Worm (Caenorhabditis elegans) whole organism, L4 larva: Measurements from ENCODE around the gene H06I04.6.

Source experiments
- D1046.2 ChIP-seq: fragments of 200-800 bp; sonication (Bioruptor generic); IDR thresholded peaks from 2 replicates; pipeline ENCODE4 v1.3.6; 2022; ENCODE audit warnings: missing genetic modification characterization, missing compliant biosample characterization
- F26F4.8 ChIP-seq: fragments of 200-800 bp; sonication (Bioruptor generic); conservative IDR thresholded peaks from 2 replicates; pipeline ENCODE4 v1.3.6; 2022; ENCODE audit warnings: missing genetic modification characterization, missing compliant biosample characterization
- F44E2.7 ChIP-seq: fragments of 200-800 bp; sonication (Bioruptor generic); IDR thresholded peaks from 2 replicates; pipeline ENCODE4 v2.1.2; 2022; ENCODE audit warnings: missing genetic modification characterization, missing compliant biosample characterization
- Y5F2A.4 ChIP-seq: fragments of 200-800 bp; sonication (Bioruptor generic); optimal IDR thresholded peaks from 2 replicates; lab custom pipeline; 2018; ENCODE audit warnings: mild to moderate bottlenecking, missing genetic modification characterization, missing compliant biosample characterization
- Y75B8A.6 ChIP-seq: fragments of 200-800 bp; sonication (Bioruptor generic); IDR thresholded peaks from 2 replicates; pipeline ENCODE4 v1.3.6; 2022; ENCODE audit warnings: missing genetic modification reagents, missing genetic modification characterization, missing compliant biosample characterization
- aha-1 ChIP-seq: fragments of 150-350 bp; peaks from one replicate; lab custom pipeline; 2014; ENCODE audit warnings: missing biosample characterization, missing genetic modification characterization
- aly-2 ChIP-seq: sonication (generic microtip); optimal IDR thresholded peaks from 2 replicates; lab custom pipeline; 2018; ENCODE audit warnings: missing biosample characterization, missing genetic modification characterization
- ama-1 ChIP-seq: fragments of 150-350 bp; optimal IDR thresholded peaks from 2 replicates; lab custom pipeline; 2014; ENCODE audit warnings: inconsistent platforms, mixed read lengths
- attf-4 ChIP-seq: sonication (generic microtip); optimal IDR thresholded peaks from 3 replicates; lab custom pipeline; 2017; ENCODE audit warnings: missing biosample characterization, missing genetic modification characterization
- ceh-44 ChIP-seq: fragments of 200-800 bp; sonication (Bioruptor generic); IDR thresholded peaks from 2 replicates; pipeline ENCODE4 v1.3.6; 2022; ENCODE audit warnings: missing genetic modification reagents, missing genetic modification characterization, missing compliant biosample characterization
- cey-2 ChIP-seq: sonication (generic microtip); optimal IDR thresholded peaks from 3 replicates; lab custom pipeline; 2017; ENCODE audit warnings: missing genetic modification characterization, mild to moderate bottlenecking, missing compliant biosample characterization, antibody characterized with exemption, borderline replicate concordance; ENCODE audit not compliant: insufficient read depth
- daf-16 ChIP-seq, 3 experiments: sonication (generic microtip); optimal IDR thresholded peaks; 2 replicates each; lab custom pipeline; 2016 to 2017; ENCODE audit warnings: missing genetic modification characterization in 3 of 3, missing genetic modification reagents in 3 of 3, mild to moderate bottlenecking in 2 of 3, missing compliant biosample characterization in 2 of 3, missing biosample characterization in 1 of 3, moderate library complexity in 1 of 3
- dmd-6 ChIP-seq: fragments of 200-800 bp; sonication (Bioruptor generic); IDR thresholded peaks from 2 replicates; pipeline ENCODE4 v1.3.6; 2022; ENCODE audit warnings: missing genetic modification reagents, missing genetic modification characterization, missing compliant biosample characterization
- dmd-9 ChIP-seq: fragments of 200-800 bp; sonication (Bioruptor generic); IDR thresholded peaks from 2 replicates; pipeline ENCODE4 v1.3.6; 2022; ENCODE audit warnings: missing genetic modification reagents, missing genetic modification characterization, missing compliant biosample characterization
- fkh-10 ChIP-seq: fragments of 150-350 bp; optimal IDR thresholded peaks from 2 replicates; lab custom pipeline; 2014; ENCODE audit warnings: missing biosample characterization, missing genetic modification reagents, missing genetic modification characterization
- fos-1 ChIP-seq: fragments of 150-350 bp; optimal IDR thresholded peaks from 2 replicates; lab custom pipeline; 2014; ENCODE audit warnings: missing biosample characterization, missing genetic modification characterization
- gei-8 ChIP-seq: fragments of 200-800 bp; sonication (Bioruptor generic); optimal IDR thresholded peaks from 2 replicates; lab custom pipeline; 2018; ENCODE audit warnings: mild to moderate bottlenecking, missing genetic modification characterization, missing compliant biosample characterization
- hif-1 ChIP-seq, 2 experiments: sonication (generic microtip); optimal IDR thresholded peaks; 2 replicates each; lab custom pipeline; 2016 to 2017; ENCODE audit warnings: missing compliant biosample characterization in 2 of 2, missing genetic modification characterization in 2 of 2, missing genetic modification reagents in 2 of 2, missing genotype in 2 of 2, mild to moderate bottlenecking in 1 of 2
- lim-7 ChIP-seq: fragments of 200-800 bp; sonication (Bioruptor generic); IDR thresholded peaks from 2 replicates; pipeline ENCODE4 v1.3.6; 2022; ENCODE audit warnings: missing genetic modification characterization, missing compliant biosample characterization
- lin-1 ChIP-seq: fragments of 200-800 bp; sonication (Bioruptor generic); IDR thresholded peaks from 2 replicates; pipeline ENCODE4 v1.3.6; 2022; ENCODE audit warnings: missing genetic modification reagents, missing genetic modification characterization, missing compliant biosample characterization
- lin-13 ChIP-seq: fragments of 150-350 bp; optimal IDR thresholded peaks from 2 replicates; lab custom pipeline; 2014; ENCODE audit warnings: missing biosample characterization, missing genetic modification reagents, missing genetic modification characterization
- lin-15B ChIP-seq: fragments of 150-350 bp; sonication (generic microtip); optimal IDR thresholded peaks from 3 replicates; lab custom pipeline; 2014; ENCODE audit warnings: missing biosample characterization, missing genetic modification characterization
- lin-38 ChIP-seq: fragments of 200-800 bp; sonication (Bioruptor generic); IDR thresholded peaks from 2 replicates; pipeline ENCODE4 v1.3.6; 2022; ENCODE audit warnings: missing genetic modification reagents, missing genetic modification characterization, missing compliant biosample characterization
- lir-3 ChIP-seq: sonication (generic microtip); optimal IDR thresholded peaks from 2 replicates; lab custom pipeline; 2016; ENCODE audit warnings: mild to moderate bottlenecking, missing genetic modification characterization, missing compliant biosample characterization
- lsy-2 ChIP-seq, 2 experiments: fragments of 150-350 bp in 1 of 2; sonication (generic microtip) in 1 of 2; optimal IDR thresholded peaks; 2 replicates each; lab custom pipeline; 2014 to 2017; ENCODE audit warnings: missing biosample characterization in 2 of 2, missing genetic modification characterization in 2 of 2
- madf-9 ChIP-seq: fragments of 200-800 bp; sonication (Bioruptor generic); conservative IDR thresholded peaks from 2 replicates; pipeline ENCODE4 v1.3.6; 2022; ENCODE audit warnings: missing genetic modification reagents, missing genetic modification characterization, missing compliant biosample characterization
- mxl-3 ChIP-seq: fragments of 200-800 bp; sonication (Bioruptor generic); optimal IDR thresholded peaks from 2 replicates; lab custom pipeline; 2018; ENCODE audit warnings: mild to moderate bottlenecking, missing genetic modification characterization, missing compliant biosample characterization
- nhr-11 ChIP-seq: fragments of 150-350 bp; optimal IDR thresholded peaks from 2 replicates; lab custom pipeline; 2014; ENCODE audit warnings: missing biosample characterization, missing genetic modification characterization
- nhr-111 ChIP-seq: fragments of 200-800 bp; sonication (Bioruptor generic); optimal IDR thresholded peaks from 2 replicates; lab custom pipeline; 2018; ENCODE audit warnings: mild to moderate bottlenecking, missing genetic modification characterization, missing compliant biosample characterization
- nhr-237 ChIP-seq: sonication (generic microtip); optimal IDR thresholded peaks from 2 replicates; lab custom pipeline; 2017; ENCODE audit warnings: missing biosample characterization, missing genetic modification characterization
- nhr-25 ChIP-seq: sonication (generic microtip); optimal IDR thresholded peaks from 2 replicates; lab custom pipeline; 2017; ENCODE audit warnings: missing genetic modification characterization, mild to moderate bottlenecking, missing compliant biosample characterization, antibody characterized with exemption, moderate library complexity, borderline replicate concordance; ENCODE audit not compliant: insufficient read depth
- nhr-28 ChIP-seq: fragments of 150-350 bp; optimal IDR thresholded peaks from 2 replicates; lab custom pipeline; 2014; ENCODE audit warnings: missing biosample characterization, missing genetic modification characterization
- nhr-42 ChIP-seq: fragments of 200-800 bp; sonication (Bioruptor generic); IDR thresholded peaks from 2 replicates; pipeline ENCODE4 v1.3.6; 2022; ENCODE audit warnings: missing genetic modification characterization, missing compliant biosample characterization
- nhr-48 ChIP-seq: sonication (generic microtip); optimal IDR thresholded peaks from 2 replicates; lab custom pipeline; 2016; ENCODE audit warnings: mild to moderate bottlenecking, missing genetic modification characterization, missing compliant biosample characterization
- nhr-77 ChIP-seq: fragments of 150-350 bp; optimal IDR thresholded peaks from 2 replicates; lab custom pipeline; 2014; ENCODE audit warnings: missing biosample characterization, missing genetic modification characterization
- rbr-2 ChIP-seq: sonication (generic microtip); optimal IDR thresholded peaks from 2 replicates; lab custom pipeline; 2016; ENCODE audit warnings: missing genotype, missing genetic modification characterization, missing compliant biosample characterization
- saeg-2 ChIP-seq: fragments of 200-800 bp; sonication (Bioruptor generic); IDR thresholded peaks from 2 replicates; pipeline ENCODE4 v1.3.6; 2022; ENCODE audit warnings: missing genetic modification reagents, missing genetic modification characterization, missing compliant biosample characterization
- set-16 ChIP-seq: fragments of 200-800 bp; sonication (Bioruptor generic); IDR thresholded peaks from 2 replicates; pipeline ENCODE4 v1.3.6; 2022; ENCODE audit warnings: missing genetic modification reagents, missing genetic modification characterization, missing compliant biosample characterization
- skn-1 ChIP-seq: fragments of 150-350 bp; optimal IDR thresholded peaks from 2 replicates; lab custom pipeline; 2014; ENCODE audit warnings: missing biosample characterization, missing genetic modification characterization
- snpc-4 ChIP-seq: fragments of 150-350 bp; optimal IDR thresholded peaks from 2 replicates; lab custom pipeline; 2014; ENCODE audit warnings: missing biosample characterization, missing genetic modification characterization
- spr-1 ChIP-seq: sonication (generic microtip); optimal IDR thresholded peaks from 2 replicates; lab custom pipeline; 2016; ENCODE audit warnings: mild to moderate bottlenecking, missing genetic modification characterization, missing compliant biosample characterization
- unc-130 ChIP-seq: sonication (generic microtip); optimal IDR thresholded peaks from 2 replicates; lab custom pipeline; 2016; ENCODE audit warnings: missing genetic modification reagents, missing genetic modification characterization, missing compliant biosample characterization
- zfp-2 ChIP-seq: sonication (generic microtip); optimal IDR thresholded peaks from 2 replicates; lab custom pipeline; 2016; ENCODE audit warnings: mild to moderate bottlenecking, missing genetic modification characterization, missing compliant biosample characterization
- zfp-3 ChIP-seq: fragments of 200-800 bp; sonication (Bioruptor generic); conservative IDR thresholded peaks from 2 replicates; pipeline ENCODE4 v1.3.6; 2022; ENCODE audit warnings: missing genetic modification reagents, missing genetic modification characterization, missing compliant biosample characterization
- zip-11 ChIP-seq: fragments of 200-800 bp; sonication (Bioruptor generic); IDR thresholded peaks from 2 replicates; pipeline ENCODE4 v1.3.6; 2022; ENCODE audit warnings: missing genetic modification characterization, missing compliant biosample characterization
- ztf-11 ChIP-seq: fragments of 150-350 bp; optimal IDR thresholded peaks from 2 replicates; lab custom pipeline; 2014; ENCODE audit warnings: missing biosample characterization, missing genetic modification characterization
- ztf-7 ChIP-seq: fragments of 150-350 bp; optimal IDR thresholded peaks from 2 replicates; lab custom pipeline; 2014; ENCODE audit warnings: missing biosample characterization, missing genetic modification characterization

Gene H06I04.6

DNA sequence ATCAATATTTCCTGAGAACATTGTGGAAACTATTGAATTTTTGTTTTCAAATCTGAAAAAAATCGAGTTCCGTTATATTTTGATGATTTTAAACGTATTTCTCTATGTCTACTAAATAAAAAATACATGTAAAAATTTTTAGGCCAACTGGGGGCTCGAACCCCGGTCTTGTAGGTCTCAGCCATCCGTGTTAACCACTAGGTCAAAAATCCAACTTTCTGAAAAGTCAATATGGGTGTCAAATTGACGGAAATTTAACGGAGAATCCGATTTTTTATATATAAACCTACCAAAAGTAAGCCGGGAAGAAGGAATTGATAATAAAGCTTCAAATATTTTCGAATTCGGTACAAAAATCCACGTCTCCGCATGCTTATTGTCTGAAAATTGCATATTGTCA is 42.2 kb upstream of the H06I04.6 start:
- TF ChIP-seq hif-1 (tag; optimal IDR thresholded peaks at IDR 0.05; lab: Kevin White, UChicago) (no peak), nhr-11 (tag; lab: Kevin White, UChicago) (no peak), saeg-2 (no peak), unc-130 (GFP tag; lab: Kevin White, UChicago) (no peak), daf-16 (GFP tag; optimal IDR thresholded peaks at IDR 0.05; lab: Kevin White, UChicago) (no peak), daf-16 (tag; optimal IDR thresholded peaks at IDR 0.05; lab: Kevin White, UChicago) (no peak), fkh-10 (GFP tag; lab: Kevin White, UChicago) (no peak), F26F4.8 (no peak), gei-8 (GFP tag; lab: Kevin White, UChicago) (no peak), nhr-237 (tag; lab: Kevin White, UChicago) (no peak), attf-4 (no peak), F44E2.7 (GFP tag; lab: Robert Waterston, UW) (no peak)

DNA sequence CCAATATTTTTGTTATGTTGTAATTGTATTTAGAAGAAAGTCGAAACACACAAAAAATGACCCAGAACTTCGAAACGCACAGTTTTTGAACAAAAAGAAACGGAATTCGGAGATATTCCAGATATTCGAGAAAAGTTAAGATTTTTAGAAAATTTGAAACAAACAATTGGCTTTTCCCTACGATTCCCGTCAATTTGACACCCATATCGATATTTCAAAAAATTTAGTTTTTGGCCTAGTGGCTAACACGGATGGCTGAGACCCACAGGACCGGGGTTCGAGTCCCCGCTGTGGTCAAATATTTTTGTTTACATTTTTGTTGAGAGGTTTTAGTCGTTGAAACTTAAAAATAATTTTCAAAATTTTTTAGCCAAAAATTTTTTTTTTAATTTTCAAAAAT is 41.1 kb upstream of the H06I04.6 start:
- TF ChIP-seq F44E2.7 (GFP tag; lab: Robert Waterston, UW), result no peak
- TF ChIP-seq lin-1 (GFP tag; lab: Robert Waterston, UW), result no peak

DNA sequence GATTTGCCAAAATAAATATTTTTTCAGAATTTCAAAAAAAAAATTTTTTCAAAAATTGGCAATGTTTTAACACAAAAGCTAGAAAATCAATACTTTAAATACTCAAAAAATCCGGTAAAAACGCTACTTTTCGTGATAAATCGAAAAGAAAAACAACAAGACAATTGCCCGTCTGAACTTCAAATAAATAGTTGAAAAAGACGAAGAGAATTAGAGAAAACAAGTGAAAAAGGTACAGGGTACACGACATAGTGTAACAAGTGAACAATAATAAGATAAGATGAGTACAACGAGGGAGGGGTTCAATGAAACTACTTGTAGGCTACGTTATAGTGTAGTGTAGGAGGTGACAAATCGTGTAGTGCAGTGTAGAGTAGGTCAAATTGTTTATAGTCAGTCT is 40.4 kb upstream of the H06I04.6 start:
- TF ChIP-seq lin-38 (GFP tag; lab: Robert Waterston, UW) (no peak), lin-15B (tag; lab: Kevin White, UChicago) (no peak), nhr-42 (GFP tag; lab: Robert Waterston, UW) (no peak), nhr-48 (tag; lab: Kevin White, UChicago) (peak; percentile 48), fos-1 (no peak), set-16 (GFP tag; lab: Robert Waterston, UW) (no peak), madf-9 (GFP tag; lab: Robert Waterston, UW) (no peak), Y5F2A.4 (no peak), D1046.2 (no peak), daf-16 (GFP tag; optimal IDR thresholded peaks at IDR 0.05; lab: Kevin White, UChicago) (no peak), daf-16 (tag; optimal IDR thresholded peaks at IDR 0.05; lab: Kevin White, UChicago) (peak; percentile 57), cey-2 (peak; percentile 50), mxl-3 (GFP tag; lab: Kevin White, UChicago) (no peak), lin-1 (GFP tag; lab: Robert Waterston, UW) (no peak), nhr-77 (tag; lab: Kevin White, UChicago) (peak; percentile 14), lim-7 (no peak), rbr-2 (tag; lab: Kevin White, UChicago) (no peak), ceh-44 (no peak), snpc-4 (tag; lab: Kevin White, UChicago) (no peak), lsy-2 (tag; optimal IDR thresholded peaks at IDR 0.05; lab: Kevin White, UChicago) (peak in 1 of 2 experiments; percentile 3), dmd-6 (GFP tag; lab: Robert Waterston, UW) (no peak), F26F4.8 (no peak), skn-1 (tag; lab: Kevin White, UChicago) (no peak), zfp-2 (tag; lab: Kevin White, UChicago) (no peak), hif-1 (tag; optimal IDR thresholded peaks at IDR 0.05; lab: Kevin White, UChicago) (peak in 1 of 2 experiments; percentile 74), ztf-11 (tag; lab: Kevin White, UChicago) (no peak), spr-1 (tag; lab: Kevin White, UChicago) (no peak), Y75B8A.6 (no peak), aha-1 (tag; lab: Kevin White, UChicago) (no peak), nhr-28 (tag; lab: Kevin White, UChicago) (peak; percentile 92), dmd-9 (GFP tag; lab: Robert Waterston, UW) (no peak), nhr-11 (tag; lab: Kevin White, UChicago) (peak; percentile 82), lir-3 (tag; lab: Kevin White, UChicago) (no peak), ama-1 (lab: Kevin White, UChicago) (no peak), lin-13 (GFP tag; lab: Kevin White, UChicago) (peak; percentile 23), nhr-111 (GFP tag; lab: Kevin White, UChicago) (no peak), zip-11 (GFP tag; lab: Robert Waterston, UW) (no peak), aly-2 (tag; lab: Kevin White, UChicago) (no peak), zfp-3 (GFP tag; lab: Robert Waterston, UW) (no peak), ztf-7 (tag; lab: Kevin White, UChicago) (no peak), nhr-25 (tag; lab: Kevin White, UChicago) (no peak)
